Fruit fly (Drosophila melanogaster) S2 (cell line): Measurements from ENCODE around the gene dlt.

Experiments
- CG8478 ChIP-seq: fragments of >200 bp; optimal IDR thresholded peaks from 2 replicates; lab custom pipeline; 2018
- CTCF ChIP-seq, 2 experiments: fragments of >200 bp; optimal IDR thresholded peaks; 2 replicates each; lab custom pipeline; 2018

DNA sequence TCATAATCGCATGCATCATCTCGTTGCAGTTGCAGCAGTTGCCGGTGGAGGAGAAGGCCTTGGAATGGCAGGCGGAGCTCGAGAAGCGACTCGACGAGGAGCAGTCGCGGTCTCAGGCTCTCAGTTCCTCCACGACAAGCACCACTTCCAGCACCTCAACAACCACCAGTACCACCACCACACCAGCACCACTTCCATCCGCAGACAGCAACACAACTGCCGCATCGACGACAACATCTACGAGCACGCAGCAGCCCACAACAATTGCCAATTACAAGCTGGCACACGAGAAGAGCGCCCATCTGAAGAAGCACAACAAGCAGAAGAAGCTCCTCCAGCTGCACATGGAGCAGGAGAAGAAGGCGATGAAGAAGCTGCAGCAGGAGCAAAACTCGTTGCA lies 27.2 kb upstream of the dlt start:
- TF ChIP-seq CTCF (optimal IDR thresholded peaks at IDR 0.05; lab: Kevin White, UChicago) (no peak), CG8478 (no peak)
